Worm (Caenorhabditis elegans) whole organism, L2 larva: ENCODE measurements around the gene pges-2.

Source experiments
- C34F6.9 ChIP-seq: fragments of 150-350 bp; optimal IDR thresholded peaks from 2 replicates; lab custom pipeline; 2014; ENCODE audit warnings: missing biosample characterization, missing genetic modification characterization
- R02D3.7 ChIP-seq: fragments of 150-350 bp; optimal IDR thresholded peaks from 2 replicates; lab custom pipeline; 2014; ENCODE audit warnings: missing biosample characterization, missing genetic modification characterization
- Y55F3AM.14 ChIP-seq: fragments of 200-800 bp; sonication (Bioruptor generic); optimal IDR thresholded peaks from 2 replicates; lab custom pipeline; 2018; ENCODE audit warnings: mild to moderate bottlenecking, missing genetic modification characterization, missing compliant biosample characterization
- ZK546.5 ChIP-seq: sonication (generic microtip); optimal IDR thresholded peaks from 2 replicates; lab custom pipeline; 2017; ENCODE audit warnings: missing biosample characterization, missing genetic modification characterization
- alr-1 ChIP-seq: fragments of 150-350 bp; optimal IDR thresholded peaks from 2 replicates; lab custom pipeline; 2014; ENCODE audit warnings: missing biosample characterization, missing genetic modification characterization
- ama-1 ChIP-seq: fragments of 150-350 bp; optimal IDR thresholded peaks from 2 replicates; lab custom pipeline; 2018; ENCODE audit warnings: inconsistent platforms
- blmp-1 ChIP-seq: sonication (generic microtip); optimal IDR thresholded peaks from 2 replicates; lab custom pipeline; 2017; ENCODE audit warnings: missing genetic modification characterization, mild to moderate bottlenecking, missing compliant biosample characterization, antibody characterized with exemption, moderate library complexity; ENCODE audit not compliant: insufficient read depth
- ceh-82 ChIP-seq: fragments of 150-350 bp; optimal IDR thresholded peaks from 2 replicates; lab custom pipeline; 2014; ENCODE audit warnings: missing biosample characterization, missing genetic modification characterization
- crh-2 ChIP-seq: sonication (generic microtip); optimal IDR thresholded peaks from 2 replicates; lab custom pipeline; 2017; ENCODE audit warnings: missing biosample characterization, missing genetic modification characterization
- fos-1 ChIP-seq: fragments of 150-350 bp; optimal IDR thresholded peaks from 2 replicates; lab custom pipeline; 2014; ENCODE audit warnings: missing biosample characterization, missing genetic modification characterization
- lin-11 ChIP-seq: fragments of 150-350 bp; sonication (generic microtip); optimal IDR thresholded peaks from 2 replicates; lab custom pipeline; 2014; ENCODE audit warnings: missing biosample characterization, missing genetic modification characterization, inconsistent platforms, mixed read lengths
- lsy-2 ChIP-seq, 2 experiments: fragments of 150-350 bp in 1 of 2; sonication (generic microtip) in 1 of 2; optimal IDR thresholded peaks; 2 replicates each; lab custom pipeline; 2014 to 2017; ENCODE audit warnings: missing biosample characterization in 2 of 2, missing genetic modification characterization in 2 of 2
- mbf-1 ChIP-seq: sonication (generic microtip); optimal IDR thresholded peaks from 2 replicates; lab custom pipeline; 2017; ENCODE audit warnings: missing biosample characterization, missing genetic modification characterization
- nhr-11 ChIP-seq: fragments of 150-350 bp; optimal IDR thresholded peaks from 2 replicates; lab custom pipeline; 2014; ENCODE audit warnings: missing biosample characterization, missing genetic modification characterization
- nhr-12 ChIP-seq: fragments of 150-350 bp; optimal IDR thresholded peaks from 2 replicates; lab custom pipeline; 2014; ENCODE audit warnings: missing biosample characterization, missing genetic modification characterization
- nhr-21 ChIP-seq: fragments of 150-350 bp; optimal IDR thresholded peaks from 2 replicates; lab custom pipeline; 2014; ENCODE audit warnings: missing biosample characterization, missing genetic modification characterization
- nhr-23 ChIP-seq: fragments of 150-350 bp; optimal IDR thresholded peaks from 2 replicates; lab custom pipeline; 2014; ENCODE audit warnings: missing biosample characterization, missing genetic modification reagents, missing genetic modification characterization
- nhr-237 ChIP-seq: fragments of 150-350 bp; optimal IDR thresholded peaks from 2 replicates; lab custom pipeline; 2014; ENCODE audit warnings: missing biosample characterization, missing genetic modification characterization
- nhr-77 ChIP-seq: fragments of 150-350 bp; optimal IDR thresholded peaks from 2 replicates; lab custom pipeline; 2014; ENCODE audit warnings: missing biosample characterization, missing genetic modification characterization
- peb-1 ChIP-seq: fragments of 150-350 bp; optimal IDR thresholded peaks from 2 replicates; lab custom pipeline; 2014; ENCODE audit warnings: missing biosample characterization, missing genetic modification characterization
- sem-4 ChIP-seq: fragments of 150-350 bp; optimal IDR thresholded peaks from 2 replicates; lab custom pipeline; 2014; ENCODE audit warnings: missing biosample characterization, missing genetic modification reagents, missing genetic modification characterization
- sma-3 ChIP-seq: sonication (generic microtip); optimal IDR thresholded peaks from 2 replicates; lab custom pipeline; 2016; ENCODE audit warnings: missing genetic modification reagents, missing genetic modification characterization, missing compliant biosample characterization
- sma-9 ChIP-seq, 2 experiments: fragments of 150-350 bp in 1 of 2; sonication (generic microtip) in 1 of 2; optimal IDR thresholded peaks; 2 replicates each; lab custom pipeline; 2014 to 2016; ENCODE audit warnings: missing genetic modification characterization in 2 of 2, mild to moderate bottlenecking in 1 of 2, missing biosample characterization in 1 of 2, missing compliant biosample characterization in 1 of 2, missing genetic modification reagents in 1 of 2, moderate library complexity in 1 of 2
- snpc-4 ChIP-seq: fragments of 150-350 bp; optimal IDR thresholded peaks from 2 replicates; lab custom pipeline; 2014; ENCODE audit warnings: missing biosample characterization, missing genetic modification characterization
- unc-55 ChIP-seq: fragments of 150-350 bp; sonication (generic microtip); optimal IDR thresholded peaks from 3 replicates; lab custom pipeline; 2014; ENCODE audit warnings: missing biosample characterization, missing genetic modification reagents, missing genetic modification characterization
- unc-62 ChIP-seq: fragments of 150-350 bp; optimal IDR thresholded peaks from 2 replicates; lab custom pipeline; 2014; ENCODE audit warnings: missing biosample characterization, missing genetic modification reagents, missing genetic modification characterization
- zag-1 ChIP-seq: fragments of 150-350 bp; optimal IDR thresholded peaks from 2 replicates; lab custom pipeline; 2014; ENCODE audit warnings: missing biosample characterization, missing genetic modification characterization
- ztf-1 ChIP-seq: fragments of 200-800 bp; sonication (Bioruptor generic); conservative IDR thresholded peaks from 2 replicates; pipeline ENCODE4 v1.3.6; 2022; ENCODE audit warnings: missing genetic modification characterization, missing compliant biosample characterization

The pges-2 gene

DNA sequence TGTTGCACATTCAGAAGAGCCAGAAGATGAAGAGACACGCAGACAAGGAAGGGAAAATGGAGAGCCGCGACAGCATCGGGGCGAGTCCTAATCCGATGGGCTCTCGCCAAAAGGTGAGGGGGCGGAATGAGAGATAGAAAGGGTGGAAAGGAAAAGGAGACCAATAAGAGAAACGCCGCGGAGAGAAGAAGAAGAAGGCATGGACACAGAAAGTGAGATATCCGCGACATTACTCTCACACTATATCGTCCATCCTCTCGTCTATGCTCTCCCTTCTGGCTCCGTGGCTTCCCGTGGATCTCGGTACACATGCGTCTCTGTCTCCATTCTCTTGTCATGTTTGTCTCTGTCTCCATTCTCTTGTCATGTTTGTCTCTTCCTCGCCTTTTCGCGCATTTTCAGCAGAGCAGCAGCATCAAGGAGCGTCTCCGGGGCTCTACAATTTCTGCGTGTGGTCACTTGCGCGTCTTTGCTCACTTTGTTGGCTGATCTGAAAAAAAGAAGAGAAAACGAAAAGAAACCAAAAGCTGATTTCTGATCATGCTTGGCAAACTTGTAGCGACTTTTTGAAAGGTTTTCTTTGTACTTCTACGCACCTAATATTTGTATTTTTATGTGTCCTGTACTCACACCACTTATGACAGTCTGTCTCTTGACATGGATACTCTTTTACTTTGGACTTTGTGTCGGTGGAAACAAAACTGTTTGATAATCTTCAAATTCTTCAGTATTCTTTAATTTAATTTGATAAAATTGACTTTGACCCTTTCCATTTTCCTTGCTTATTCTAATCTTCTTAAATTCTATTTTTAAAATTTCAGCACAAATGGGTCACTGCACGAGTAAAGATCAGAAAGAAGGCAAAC, 35.8 kb upstream of the pges-2 start, which contains the start of gene gpa-7 (continued):
- TF ChIP-seq blmp-1 (tag; lab: Kevin White, UChicago), result no peak
- peak; percentile 67 for TF ChIP-seq unc-55

DNA sequence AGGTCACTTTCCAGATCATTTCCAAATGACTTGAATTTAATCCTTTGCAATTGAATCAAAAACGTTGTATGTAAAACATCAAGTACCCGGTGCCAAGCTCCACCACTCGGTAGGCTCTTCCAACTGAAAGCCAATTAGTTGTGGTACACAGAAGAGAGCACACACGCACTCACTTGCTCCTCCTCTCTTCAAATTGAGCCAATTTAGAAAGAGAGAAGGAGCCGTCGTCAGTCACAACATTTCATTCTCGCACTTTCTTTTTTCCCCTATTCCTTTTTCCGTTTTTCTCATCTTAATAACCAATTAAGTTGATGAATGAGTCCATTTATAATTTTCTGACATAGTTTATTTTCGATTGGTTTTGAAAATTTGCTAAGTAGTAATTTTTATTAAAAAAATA, 30.7 kb upstream of the pges-2 start:
- no peak for TF ChIP-seq ama-1 (lab: Kevin White, UChicago)
- TF ChIP-seq blmp-1 (tag; lab: Kevin White, UChicago), result no peak
- no peak for TF ChIP-seq mbf-1 (tag; lab: Kevin White, UChicago)
- TF ChIP-seq C34F6.9, result peak; percentile 15
- peak; percentile 36 for TF ChIP-seq sem-4 (tag; lab: Kevin White, UChicago)
- TF ChIP-seq lin-11 (tag; lab: Kevin White, UChicago), result no peak
- peak in 1 of 2 experiments; percentile 6 for TF ChIP-seq lsy-2 (tag; optimal IDR thresholded peaks at IDR 0.05; lab: Kevin White, UChicago)
- peak; percentile 13 for TF ChIP-seq sma-9 (GFP tag; optimal IDR thresholded peaks at IDR 0.05; lab: Kevin White, UChicago)
- TF ChIP-seq sma-9 (tag; optimal IDR thresholded peaks at IDR 0.05; lab: Kevin White, UChicago), result no peak
- TF ChIP-seq sma-3 (GFP tag; lab: Kevin White, UChicago), result no peak

DNA sequence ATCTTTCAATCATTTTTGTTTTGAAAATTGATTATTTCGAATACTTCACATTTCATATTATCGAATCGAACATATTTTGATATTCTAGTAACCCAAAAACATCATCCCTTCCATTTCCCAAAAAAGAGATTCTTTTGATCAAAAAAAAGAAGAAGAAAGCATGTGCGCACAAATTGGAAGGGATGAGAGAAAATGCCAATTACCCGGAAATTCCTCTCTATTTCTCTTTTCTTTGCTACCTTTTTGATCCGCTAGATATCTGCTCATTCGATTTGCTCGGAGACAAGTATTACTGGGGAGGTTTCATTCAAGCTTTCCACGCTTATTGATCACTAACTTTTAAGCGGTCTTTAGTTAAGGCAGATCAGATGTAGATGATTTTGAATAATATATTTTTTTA, 29.2 kb upstream of the pges-2 start:
- TF ChIP-seq C34F6.9 (peak; percentile 3), nhr-21 (no peak), R02D3.7 (no peak)
- TF ChIP-seq, all 48 proteins: peak for 1

DNA sequence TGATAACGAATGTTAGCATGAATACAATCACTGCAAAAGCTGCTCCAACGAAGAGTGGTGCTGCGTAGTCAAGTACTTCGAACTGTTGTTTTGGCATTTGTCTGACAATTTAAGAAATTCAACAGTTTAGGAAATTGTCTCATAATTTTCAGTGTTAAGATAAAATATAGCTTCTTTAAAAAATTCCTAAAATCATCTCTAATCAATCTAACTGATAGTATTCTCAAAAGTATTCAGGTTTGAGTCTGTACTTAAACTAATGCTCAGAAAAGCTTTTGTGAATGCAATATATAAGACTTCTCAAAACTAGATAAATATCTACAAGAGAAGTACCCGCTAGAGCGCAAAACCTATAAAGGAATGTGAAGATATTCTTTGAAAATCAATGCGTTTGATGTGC, 27.3 kb upstream of the pges-2 start, which contains the start of gene R10H10.4:
Gene R10H10.4, minus strand, starts transcription at position 101 of the 400 bp plus-strand sequence.
- TF ChIP-seq nhr-77 (tag; lab: Kevin White, UChicago), result no peak
- TF ChIP-seq sma-3 (GFP tag; lab: Kevin White, UChicago), result no peak
- no peak for TF ChIP-seq snpc-4 (tag; lab: Kevin White, UChicago)
- TF ChIP-seq zag-1 (tag; lab: Kevin White, UChicago), result no peak
- no peak for TF ChIP-seq nhr-23
- no peak for TF ChIP-seq ztf-1 (GFP tag; lab: Robert Waterston, UW)

DNA sequence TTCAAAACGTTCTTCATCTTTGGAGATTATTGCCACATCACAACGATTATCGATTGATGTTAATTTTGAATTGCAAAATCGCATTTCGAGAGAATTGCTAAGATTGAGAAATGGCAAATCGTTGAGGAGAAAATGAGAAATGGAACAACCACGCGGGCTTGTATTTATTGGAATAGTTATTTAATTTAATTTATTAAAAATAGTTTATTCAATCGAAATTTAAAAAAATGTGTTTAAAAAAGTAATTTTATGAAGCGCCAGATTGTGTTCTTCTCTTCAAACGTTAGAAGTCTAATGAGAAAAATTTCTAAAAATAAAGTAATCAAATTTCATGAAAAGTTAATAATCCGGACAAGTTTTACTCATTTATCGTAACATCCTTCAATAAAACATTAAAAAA, 24.2 kb upstream of the pges-2 start, which contains the start of gene spe-26:
Gene spe-26, minus strand, starts transcription at position 101 of the 400 bp plus-strand sequence.
- TF ChIP-seq blmp-1 (tag; lab: Kevin White, UChicago) (no peak), ceh-82 (tag; lab: Kevin White, UChicago) (no peak), alr-1 (tag; lab: Kevin White, UChicago) (no peak), crh-2 (tag; lab: Kevin White, UChicago) (no peak), unc-62 (no peak), fos-1 (tag; lab: Kevin White, UChicago) (no peak), nhr-12 (no peak), Y55F3AM.14 (GFP tag; lab: Kevin White, UChicago) (no peak), sem-4 (tag; lab: Kevin White, UChicago) (no peak), ZK546.5 (tag; lab: Kevin White, UChicago) (no peak), peb-1 (tag; lab: Kevin White, UChicago) (no peak), nhr-237 (tag; lab: Kevin White, UChicago) (no peak), nhr-23 (no peak)

DNA sequence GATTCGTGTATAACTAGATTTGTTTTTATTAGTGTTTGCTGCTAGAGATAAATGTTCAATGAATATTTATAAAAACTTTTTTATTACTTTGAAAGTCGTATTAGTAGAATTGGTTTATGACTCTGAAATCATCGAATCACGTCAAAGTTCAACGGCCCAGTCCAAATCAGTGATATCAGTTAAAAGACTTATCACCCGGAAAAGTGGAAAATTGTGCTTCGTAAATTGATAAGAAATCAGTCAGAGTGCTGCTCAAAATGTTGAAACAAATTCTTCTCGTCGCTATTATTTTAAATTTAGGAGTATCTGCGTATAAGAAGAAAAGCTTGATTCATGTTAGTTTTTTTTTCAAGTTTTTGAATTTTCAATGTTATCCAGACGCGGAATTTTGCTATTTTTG, 20.7 kb upstream of the pges-2 start, which contains the start of gene R10H10.3:
Gene R10H10.3, plus strand, starts transcription at position 243 of the 400 bp plus-strand sequence.
- TF ChIP-seq nhr-11 (tag; lab: Kevin White, UChicago), result no peak
- TF ChIP-seq fos-1 (tag; lab: Kevin White, UChicago), result peak; percentile 89
- TF ChIP-seq lsy-2 (tag; optimal IDR thresholded peaks at IDR 0.05; lab: Kevin White, UChicago), result no peak
- no peak for TF ChIP-seq sem-4 (tag; lab: Kevin White, UChicago)
